Worm (Caenorhabditis elegans) whole organism, midembryonic: ENCODE data around the gene nhr-184.

ENCODE experiments used
- T22C8.4 ChIP-seq: fragments of 200-800 bp; sonication (Bioruptor generic); IDR thresholded peaks from 2 replicates; pipeline ENCODE4 v1.3.6; 2022; ENCODE audit warnings: missing genetic modification characterization, missing compliant biosample characterization
- cog-1 ChIP-seq: sonication (generic microtip); optimal IDR thresholded peaks from 2 replicates; lab custom pipeline; 2016; ENCODE audit warnings: missing genetic modification characterization, missing compliant biosample characterization
- flt-1 ChIP-seq: fragments of 200-800 bp; sonication (Bioruptor generic); IDR thresholded peaks from 2 replicates; pipeline ENCODE4 v1.3.6; 2022; ENCODE audit warnings: missing genetic modification characterization, missing compliant biosample characterization
- klf-2 ChIP-seq: fragments of 200-800 bp; sonication (Bioruptor generic); conservative IDR thresholded peaks from 2 replicates; pipeline ENCODE4 v1.3.6; 2022; ENCODE audit warnings: missing genetic modification reagents, missing genetic modification characterization, missing compliant biosample characterization
- med-1 ChIP-seq: sonication (generic microtip); optimal IDR thresholded peaks from 2 replicates; lab custom pipeline; 2017; ENCODE audit warnings: missing genetic modification characterization, mild to moderate bottlenecking, missing compliant biosample characterization, antibody characterized with exemption, missing genetic modification reagents; ENCODE audit not compliant: insufficient read depth
- ref-1 ChIP-seq: fragments of 200-800 bp; sonication (Bioruptor generic); conservative IDR thresholded peaks from 2 replicates; pipeline ENCODE4 v1.3.6; 2022; ENCODE audit warnings: missing genetic modification reagents, missing genetic modification characterization, missing compliant biosample characterization
- tab-1 ChIP-seq: fragments of 200-800 bp; sonication (Bioruptor generic); IDR thresholded peaks from 2 replicates; pipeline ENCODE4 v1.3.6; 2022; ENCODE audit warnings: missing genetic modification characterization, missing compliant biosample characterization
- ztf-23 ChIP-seq: fragments of 200-800 bp; sonication (Bioruptor generic); IDR thresholded peaks from 2 replicates; pipeline ENCODE4 v1.3.6; 2022; ENCODE audit warnings: missing genetic modification reagents, missing genetic modification characterization, missing compliant biosample characterization
- ztf-29 ChIP-seq: fragments of 200-800 bp; sonication (Bioruptor generic); IDR thresholded peaks from 2 replicates; pipeline ENCODE4 v1.3.6; 2022; ENCODE audit warnings: missing genetic modification reagents, missing genetic modification characterization, missing compliant biosample characterization

Gene nhr-184

DNA sequence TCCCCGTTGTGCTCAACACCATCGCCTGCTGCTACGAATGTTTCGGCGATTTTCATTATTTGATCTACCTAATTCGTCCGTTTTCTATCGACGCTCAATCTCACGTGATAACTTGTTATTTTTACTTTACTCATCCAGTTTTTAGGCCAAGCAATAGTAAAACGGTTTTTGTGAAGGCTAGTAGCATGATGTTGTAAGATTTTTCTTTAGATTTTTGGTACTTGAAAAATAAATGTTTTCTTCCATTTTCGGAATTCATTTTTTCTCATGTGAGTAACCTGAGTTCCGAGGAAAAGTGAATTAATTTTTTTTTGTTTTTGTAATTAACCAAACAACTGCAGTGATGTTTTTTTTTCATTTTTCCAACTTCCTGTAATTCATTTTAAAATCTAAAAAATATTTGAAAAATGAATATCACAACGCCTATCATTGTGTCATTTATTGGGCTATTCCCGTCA is 36.9 kb downstream of the nhr-184 start, which contains the start of gene srbc-17:
Gene srbc-17 (plus strand): TSS at position 408 of the 458 bp plus-strand sequence.
- no peak for TF ChIP-seq ztf-29 (GFP tag; lab: Robert Waterston, UW)
- no peak for TF ChIP-seq ztf-23 (GFP tag; lab: Robert Waterston, UW)
- no peak for TF ChIP-seq tab-1 (GFP tag; lab: Robert Waterston, UW)
- TF ChIP-seq ref-1 (GFP tag; lab: Robert Waterston, UW), result no peak
- TF ChIP-seq klf-2 (GFP tag; lab: Robert Waterston, UW), result no peak
- no peak for TF ChIP-seq T22C8.4 (GFP tag; lab: Robert Waterston, UW)
- no peak for TF ChIP-seq cog-1 (tag; lab: Kevin White, UChicago)
- no peak for TF ChIP-seq flt-1 (GFP tag; lab: Robert Waterston, UW)
- no peak for TF ChIP-seq med-1 (GFP tag; lab: Kevin White, UChicago)

DNA sequence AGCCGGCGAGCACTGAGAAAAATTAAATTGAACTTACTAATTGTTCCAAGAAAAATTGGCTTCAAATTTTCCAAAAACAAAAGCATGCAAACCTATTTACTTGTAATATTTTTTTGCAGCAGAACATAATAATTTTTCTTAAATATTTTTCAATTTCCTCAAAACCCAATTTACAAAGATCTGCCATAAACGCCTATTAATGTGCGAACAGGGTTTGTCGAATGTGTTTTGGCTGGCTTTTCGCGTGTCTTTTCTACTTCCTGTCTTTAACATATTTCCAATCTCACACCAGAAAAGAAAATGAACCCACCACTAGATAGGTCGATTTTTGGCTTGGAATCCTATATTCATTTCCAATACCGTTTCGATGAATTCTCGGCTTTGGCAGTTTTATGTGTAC is 39.0 kb downstream of the nhr-184 start, which contains the start of gene C45H4.18:
Gene C45H4.18 (plus strand): TSS at position 301 of the 400 bp plus-strand sequence.
- no peak for TF ChIP-seq tab-1 (GFP tag; lab: Robert Waterston, UW)
- TF ChIP-seq ztf-23 (GFP tag; lab: Robert Waterston, UW), result no peak

DNA sequence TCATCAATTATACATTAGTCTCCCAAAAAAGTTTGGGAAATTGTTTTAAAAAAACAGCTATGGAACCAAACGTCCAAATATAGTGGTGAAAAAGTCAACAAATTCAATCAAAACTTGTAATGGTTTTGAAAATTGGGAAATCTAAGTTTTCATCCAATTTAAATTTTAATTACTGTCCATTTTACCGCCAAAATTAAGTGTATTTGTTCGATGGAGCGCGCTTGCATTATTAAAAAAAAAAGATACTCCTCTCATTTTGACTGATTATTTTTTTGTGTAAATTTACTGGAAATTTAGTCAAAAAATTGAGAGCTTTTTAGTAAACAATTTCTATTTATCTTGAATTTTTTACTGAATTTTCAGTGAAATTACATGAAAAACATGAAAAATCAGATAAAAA is 39.8 kb downstream of the nhr-184 start:
- TF ChIP-seq ztf-23 (GFP tag; lab: Robert Waterston, UW), result no peak
- no peak for TF ChIP-seq ztf-29 (GFP tag; lab: Robert Waterston, UW)
- no peak for TF ChIP-seq cog-1 (tag; lab: Kevin White, UChicago)

DNA sequence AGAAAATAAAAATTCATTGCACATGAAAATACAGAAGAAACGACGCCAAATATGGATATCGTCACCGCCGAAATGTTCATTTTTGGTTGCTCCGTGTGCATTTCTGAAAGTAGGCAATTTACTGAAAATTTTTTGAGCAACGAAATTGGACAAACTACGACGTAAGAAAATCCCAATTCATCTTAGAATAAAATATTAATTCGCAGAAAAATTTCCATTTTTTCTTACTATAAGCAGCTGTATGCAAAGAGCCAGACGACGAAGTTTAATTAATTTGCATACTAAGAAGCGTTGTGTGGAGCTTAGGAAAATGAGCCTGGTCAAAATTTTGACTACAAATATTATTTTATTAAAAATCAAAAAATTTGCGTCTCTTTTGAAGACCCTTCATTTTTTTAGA is 47.6 kb downstream of the nhr-184 start, which contains the start of gene srbc-19:
Gene srbc-19 (minus strand): TSS at position 101 of the 400 bp plus-strand sequence.
- TF ChIP-seq cog-1 (tag; lab: Kevin White, UChicago), result no peak
- TF ChIP-seq flt-1 (GFP tag; lab: Robert Waterston, UW), result no peak
- no peak for TF ChIP-seq med-1 (GFP tag; lab: Kevin White, UChicago)
- TF ChIP-seq ztf-29 (GFP tag; lab: Robert Waterston, UW), result no peak
- TF ChIP-seq ztf-23 (GFP tag; lab: Robert Waterston, UW), result no peak
- TF ChIP-seq T22C8.4 (GFP tag; lab: Robert Waterston, UW), result no peak
- no peak for TF ChIP-seq tab-1 (GFP tag; lab: Robert Waterston, UW)
- TF ChIP-seq klf-2 (GFP tag; lab: Robert Waterston, UW), result no peak
- TF ChIP-seq ref-1 (GFP tag; lab: Robert Waterston, UW), result no peak

DNA sequence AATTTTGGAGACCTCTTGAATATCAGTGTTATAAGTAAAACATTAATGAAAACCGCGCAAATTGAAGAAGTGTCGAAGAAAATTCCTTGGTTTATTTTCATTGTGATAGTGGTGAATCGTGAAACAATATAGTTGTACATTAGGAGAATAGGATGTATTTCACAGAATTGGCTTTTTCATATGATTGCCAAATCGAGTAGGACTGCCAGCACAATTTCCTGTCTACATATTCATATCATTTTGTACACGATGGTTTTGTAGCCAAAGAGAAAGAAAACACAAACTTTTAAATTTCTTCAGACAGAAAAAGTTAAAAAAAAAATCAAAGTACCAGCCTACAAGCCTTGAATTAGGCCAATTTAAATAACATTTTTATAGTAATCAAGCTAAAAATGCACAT is 50.5 kb downstream of the nhr-184 start, which contains the start of gene str-255:
Gene str-255 (minus strand): TSS at position 101 of the 400 bp plus-strand sequence.
- no peak for TF ChIP-seq ztf-29 (GFP tag; lab: Robert Waterston, UW)
- no peak for TF ChIP-seq T22C8.4 (GFP tag; lab: Robert Waterston, UW)
- TF ChIP-seq med-1 (GFP tag; lab: Kevin White, UChicago), result no peak
